Worm (Caenorhabditis elegans): ENCODE measurements around the gene lgc-21.

DNA sequence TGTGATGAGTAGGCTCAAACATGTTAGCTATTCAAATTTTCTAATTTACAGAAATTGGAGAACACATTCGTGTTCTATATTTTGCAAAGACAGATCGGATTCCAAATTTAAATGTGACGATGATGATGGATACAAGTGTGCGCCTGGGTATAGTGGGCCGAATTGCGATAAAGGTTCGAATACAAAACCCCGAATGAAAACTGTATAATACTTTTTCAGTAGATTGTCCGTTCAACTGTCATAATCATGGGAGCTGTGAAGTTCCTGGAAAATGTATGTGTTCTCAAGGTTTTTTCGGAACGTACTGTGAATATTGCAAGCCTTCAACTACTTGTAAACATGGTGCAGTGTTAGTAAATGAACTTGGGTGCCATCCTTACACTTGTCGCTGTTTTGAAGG is 23.2 kb upstream of the lgc-21 start:
- TF ChIP-seq pag-3 (tag; optimal IDR thresholded peaks at IDR 0.05; ENCODE audit: borderline replicate concordance, insufficient read depth) (no peak), nhr-84 (tag; optimal IDR thresholded peaks at IDR 0.05) (no peak), nhr-12 (tag; optimal IDR thresholded peaks at IDR 0.05) (no peak), pqm-1 (tag; optimal IDR thresholded peaks at IDR 0.05) (no peak), ztf-11 (tag; optimal IDR thresholded peaks at IDR 0.05) (no peak), nhr-76 (tag; optimal IDR thresholded peaks at IDR 0.05) (no peak)
